Fruit fly (Drosophila melanogaster): ENCODE measurements around the gene CG8840.

Gene CG8840

DNA sequence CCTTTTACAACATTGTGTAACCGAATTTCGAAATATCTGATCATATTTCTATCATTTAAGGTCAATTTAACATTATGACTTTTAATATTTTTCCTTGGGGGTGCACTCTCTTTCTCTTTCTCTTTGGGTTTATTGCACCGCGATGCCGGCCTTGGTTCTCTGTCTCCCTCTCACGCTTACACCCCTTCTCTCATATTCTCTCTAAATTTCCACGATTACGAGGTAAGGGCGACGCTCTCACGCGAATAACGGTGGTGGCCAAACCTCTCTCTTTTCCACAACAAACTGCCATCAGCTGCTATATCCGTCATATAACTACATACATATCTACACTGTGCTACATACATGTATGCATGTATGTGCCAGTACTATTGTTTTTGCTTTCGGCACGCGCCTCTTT lies 15.6 kb downstream of the CG8840 start:
- TF ChIP-seq dysf (GFP tag; IDR thresholded peaks at IDR 0.05) (no peak), YL-1 (GFP tag; optimal IDR thresholded peaks at IDR 0.05) (no peak), CG31388 (GFP tag; optimal IDR thresholded peaks at IDR 0.05) (no peak), Trl (optimal IDR thresholded peaks at IDR 0.05) (peak; percentile 75 to 77), Trl (GFP tag; optimal IDR thresholded peaks at IDR 0.05) (no peak), CG3163 (GFP tag; optimal IDR thresholded peaks at IDR 0.05) (peak; percentile 80), Scr (GFP tag; IDR thresholded peaks at IDR 0.05; ENCODE audit: partially characterized antibody) (no peak), ttk (GFP tag; IDR thresholded peaks at IDR 0.05) (peak; percentile 26; the same call in 1 of the 2 replicates), nerfin-1 (tag; optimal IDR thresholded peaks at IDR 0.05) (peak; percentile 30), cg (GFP tag; optimal IDR thresholded peaks at IDR 0.05) (peak; percentile 29), seq (GFP tag; IDR thresholded peaks at IDR 0.05) (peak; percentile 71; the same call in 1 of the 2 replicates), sens (GFP tag) (peak; percentile 12)

DNA sequence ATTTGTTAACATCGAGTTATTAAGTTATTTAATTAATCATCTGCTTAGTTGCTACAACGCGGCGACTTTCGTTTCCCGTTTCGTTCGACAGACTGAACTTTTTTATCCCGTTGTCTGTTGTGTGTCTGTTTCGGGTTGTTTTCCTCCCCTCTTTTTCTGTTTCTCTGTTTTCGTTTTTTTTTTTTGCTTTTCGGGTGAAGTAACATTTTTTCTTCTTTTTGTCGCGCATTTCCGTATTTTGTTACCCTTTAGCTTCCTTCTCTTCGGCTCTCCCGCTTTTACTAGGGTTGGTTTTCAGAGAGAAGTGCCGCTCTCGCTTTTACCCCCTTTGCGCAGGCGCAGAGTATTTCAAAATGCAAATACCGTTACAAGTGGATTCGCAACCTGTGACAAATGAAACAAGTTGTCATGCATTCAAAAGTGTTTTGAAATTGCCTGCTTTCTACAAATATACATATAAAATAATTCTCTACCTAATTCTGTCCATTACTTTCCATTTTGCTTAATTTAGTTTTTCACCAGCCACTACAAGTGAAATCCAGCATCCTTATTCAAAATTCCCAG lies 16.4 kb downstream of the CG8840 start, which contains the start of gene Pgant2:
Gene Pgant2, minus strand, starts transcription at position 51 of the 564 bp plus-strand sequence.
- TF ChIP-seq B-H2 (GFP tag; optimal IDR thresholded peaks at IDR 0.05) (no peak), seq (GFP tag; IDR thresholded peaks at IDR 0.05) (peak; percentile 77), Trl (optimal IDR thresholded peaks at IDR 0.05) (peak; percentile 43), Trl (GFP tag; optimal IDR thresholded peaks at IDR 0.05) (no peak), CG4282 (GFP tag; optimal IDR thresholded peaks at IDR 0.05) (no peak), Max (GFP tag; optimal IDR thresholded peaks at IDR 0.05) (no peak), CG3995 (GFP tag; optimal IDR thresholded peaks at IDR 0.05) (peak; percentile 79), Ets65A (GFP tag) (peak; percentile 31), CG8281 (tag; optimal IDR thresholded peaks at IDR 0.05) (no peak), zen (tag; optimal IDR thresholded peaks at IDR 0.05) (no peak), gfzf (GFP tag; optimal IDR thresholded peaks at IDR 0.05) (no peak), ftz-f1 (GFP tag; optimal IDR thresholded peaks at IDR 0.05) (no peak), jing (GFP tag; optimal IDR thresholded peaks at IDR 0.05) (no peak), vvl (GFP tag; IDR thresholded peaks at IDR 0.05) (0 out of 2 replicates have a peak, but pooled peaks have one; percentile 9), trh (GFP tag; optimal IDR thresholded peaks at IDR 0.05) (no peak), CG32772 (GFP tag; IDR thresholded peaks at IDR 0.05) (peak; percentile 30; the same call in 1 of the 2 replicates), Pdp1 (GFP tag; optimal IDR thresholded peaks at IDR 0.05) (no peak), Hsf (GFP tag; optimal IDR thresholded peaks at IDR 0.05) (no peak), sens (GFP tag) (no peak), sqz (GFP tag; optimal IDR thresholded peaks at IDR 0.05) (peak; percentile 85), CG2875 (GFP tag; optimal IDR thresholded peaks at IDR 0.05) (no peak), ewg (GFP tag; optimal IDR thresholded peaks at IDR 0.05) (peak; percentile 90), zen2 (GFP tag; IDR thresholded peaks at IDR 0.05; ENCODE audit: partially characterized antibody) (0 out of 3 replicates have a peak, but pooled peaks have one; percentile 16), nerfin-1 (tag; optimal IDR thresholded peaks at IDR 0.05) (peak; percentile 95)

DNA sequence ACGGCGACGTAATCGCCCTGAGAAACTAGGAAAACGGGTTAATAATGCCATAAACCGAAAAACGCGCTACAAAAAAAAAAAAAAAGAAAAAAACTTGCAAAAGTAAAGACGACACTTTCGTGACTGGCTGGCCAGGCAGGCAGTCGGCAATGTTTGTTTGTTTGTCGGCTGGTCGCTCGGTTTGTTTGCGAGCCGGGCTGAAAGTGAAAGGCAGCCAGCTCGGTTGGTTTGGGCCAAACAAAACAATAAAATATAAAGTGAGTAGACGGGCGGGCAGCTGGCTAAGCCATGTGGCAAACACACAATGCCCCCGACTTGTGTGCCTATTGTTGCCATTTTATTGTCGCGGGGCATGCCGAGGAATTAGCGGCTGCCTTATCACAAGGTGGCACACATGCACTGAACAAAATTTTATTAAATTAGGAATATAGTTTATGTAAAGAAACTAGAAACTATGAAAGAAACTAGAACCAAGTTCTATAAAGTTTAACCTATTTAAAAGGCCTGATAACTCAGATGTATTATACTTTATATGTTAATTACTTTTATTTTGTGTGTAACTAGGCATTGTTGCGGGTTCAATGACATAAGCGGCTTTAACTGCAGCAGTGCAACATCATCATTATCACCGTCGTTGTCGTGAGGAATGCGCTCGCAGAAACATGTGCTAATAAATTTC lies 18.2 kb downstream of the CG8840 start:
- TF ChIP-seq CG4617 (GFP tag; optimal IDR thresholded peaks at IDR 0.05; ENCODE audit: borderline replicate concordance) (no peak), Drgx (GFP tag; IDR thresholded peaks at IDR 0.05) (peak; percentile 59), Deaf1 (tag; optimal IDR thresholded peaks at IDR 0.05) (peak; percentile 52), CG31441 (GFP tag; IDR thresholded peaks at IDR 0.05) (0 out of 2 replicates have a peak, but pooled peaks have one; percentile 15), CG9215 (GFP tag; IDR thresholded peaks at IDR 0.05) (no peak), Atf6 (GFP tag; IDR thresholded peaks at IDR 0.05) (no peak), twi (tag; optimal IDR thresholded peaks at IDR 0.05) (no peak), Blimp-1 (GFP tag; optimal IDR thresholded peaks at IDR 0.05) (peak; percentile 79), Sox102F (GFP tag; optimal IDR thresholded peaks at IDR 0.05) (peak; percentile 6), cad (GFP tag; optimal IDR thresholded peaks at IDR 0.05) (no peak), bbx (GFP tag; IDR thresholded peaks at IDR 0.05; ENCODE audit: partially characterized antibody) (no peak), CG5180 (GFP tag; optimal IDR thresholded peaks at IDR 0.05) (peak; percentile 39), CG18262 (tag; optimal IDR thresholded peaks at IDR 0.05) (no peak)

All from whole organism, embryonic.